Fruit fly (Drosophila melanogaster) ovary, adult (tissue): ENCODE data around the gene CG5541.

Experiments
- CG17801 ChIP-seq: fragments of 200-800 bp; optimal IDR thresholded peaks from 2 replicates; lab custom pipeline; 2019; ENCODE audit warnings: missing biosample characterization, mild to moderate bottlenecking, missing genetic modification characterization, moderate library complexity; ENCODE audit not compliant: partially characterized antibody

CG5541 gene

dm6 chrX:15079945-15080344 is 36.0 kb downstream of the CG5541 start:
- peak; percentile 34 for TF ChIP-seq CG17801 (GFP tag; lab: Kevin White, UChicago)

- no peak for TF ChIP-seq CG17801 (GFP tag; lab: Kevin White, UChicago)
These were observed 37.0 kb downstream of the CG5541 start, which contains the start of gene CG33177 for dm6 chrX:15080780-15081402. CG33177 (plus strand) TSS chrX:15081367.

- no peak for TF ChIP-seq CG17801 (GFP tag; lab: Kevin White, UChicago)
These were observed 38.8 kb downstream of the CG5541 start, which contains the start of gene CG33178 for dm6 chrX:15082681-15083080. CG33178 (plus strand) TSS chrX:15082827.

DNA sequence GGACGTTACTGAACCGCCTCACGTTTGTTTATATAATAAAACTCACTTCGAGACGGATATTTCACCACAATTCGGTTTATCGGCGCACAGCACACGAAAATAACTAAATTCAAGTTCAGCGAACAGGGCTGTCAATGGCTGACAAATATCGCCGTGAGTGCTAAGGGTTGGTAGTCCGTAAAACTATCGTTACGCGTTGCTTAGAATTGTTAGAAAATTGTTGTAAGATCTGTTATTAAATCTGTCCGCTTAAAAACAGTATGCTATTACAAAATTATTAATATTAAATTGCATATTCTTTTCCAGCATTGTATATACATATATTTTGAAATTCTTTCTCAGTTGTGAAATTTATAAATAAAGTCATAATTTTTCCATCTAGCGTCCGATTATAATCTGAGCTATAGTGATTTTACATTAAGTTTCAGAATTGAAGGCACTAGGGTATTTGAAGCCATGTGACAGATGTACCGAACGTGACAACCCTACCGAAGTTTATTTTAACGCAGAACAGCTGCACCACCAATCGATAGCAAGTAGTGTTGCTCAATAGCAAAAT is 40.7 kb downstream of the CG5541 start, which contains the start of gene Cox17:
Gene Cox17 (minus strand): TSS at position 120 of the 559 bp plus-strand sequence.
- TF ChIP-seq CG17801 (GFP tag; lab: Kevin White, UChicago) = peak; percentile 72

DNA sequence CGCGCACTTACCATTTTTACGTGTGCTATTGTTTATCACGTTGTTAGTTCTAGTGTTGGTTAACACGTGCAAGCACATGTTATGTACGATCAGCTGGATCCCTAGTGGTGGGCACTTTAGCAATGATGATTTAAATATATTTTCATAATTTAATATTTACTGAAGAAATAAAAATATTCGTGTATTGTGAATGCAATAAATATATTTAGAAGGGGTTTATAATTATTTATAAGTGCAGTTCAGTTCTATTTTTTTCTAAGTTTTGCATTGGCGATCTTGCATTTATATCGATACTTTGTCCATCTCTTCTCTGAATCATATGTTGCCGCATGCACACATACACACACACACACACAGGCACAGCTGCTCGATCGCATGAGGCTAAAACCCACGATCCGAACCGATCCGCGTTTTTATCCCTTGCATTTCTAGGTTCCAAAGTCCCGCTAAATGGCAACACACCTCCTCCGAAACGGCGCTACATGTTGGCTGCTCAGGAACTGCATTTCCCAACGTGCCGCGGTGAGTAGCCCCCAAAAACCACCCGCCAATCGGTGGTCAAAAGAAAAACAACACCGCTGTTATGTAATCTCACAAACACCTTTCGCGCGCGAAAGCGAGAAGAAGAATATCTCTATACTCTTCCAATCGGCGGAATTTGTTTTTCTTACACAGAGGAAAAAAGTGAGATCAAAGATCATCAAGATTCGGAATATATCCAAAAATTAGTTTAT is 42.0 kb downstream of the CG5541 start, which contains the start of the genes CG15027 and Dbct:
Gene CG15027 (minus strand): TSS at position 51 of the 734 bp plus-strand sequence.
Gene Dbct (plus strand): TSS at position 349 of the 734 bp plus-strand sequence.
- TF ChIP-seq CG17801 (GFP tag; lab: Kevin White, UChicago) = peak; percentile 92

DNA sequence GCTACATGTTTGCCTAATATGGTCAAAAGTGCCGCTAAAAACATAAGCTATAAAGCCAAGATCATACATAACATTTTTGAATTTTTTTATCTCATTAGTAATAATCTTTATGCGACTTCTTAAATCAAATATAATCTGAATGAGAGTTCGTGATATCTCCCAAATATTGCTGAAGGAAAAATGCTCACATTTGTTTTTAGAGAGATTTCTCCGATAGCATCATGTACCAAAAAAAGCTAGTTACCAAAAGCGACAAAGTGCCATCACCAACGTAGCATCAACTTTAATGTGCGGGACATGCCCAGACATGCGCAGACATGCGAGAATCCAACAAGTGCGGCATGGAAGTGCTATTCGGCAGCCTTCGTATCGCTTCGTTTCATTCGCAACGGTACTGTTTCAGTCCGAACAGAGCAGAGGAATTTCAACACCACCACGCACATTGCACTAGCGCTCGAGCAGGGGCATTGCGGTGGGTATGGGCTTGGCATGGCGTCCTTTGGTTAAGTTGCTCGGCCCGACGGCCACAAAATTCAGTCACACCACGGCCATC is 45.3 kb downstream of the CG5541 start, which contains the start of gene Rab3-GEF:
Gene Rab3-GEF (plus strand): TSS at position 537 of the 553 bp plus-strand sequence.
- TF ChIP-seq CG17801 (GFP tag; lab: Kevin White, UChicago) = no peak

- no peak for TF ChIP-seq CG17801 (GFP tag; lab: Kevin White, UChicago)
These were observed 46.4 kb downstream of the CG5541 start for dm6 chrX:15090371-15090770.

dm6 chrX:15091159-15091558 is 47.2 kb downstream of the CG5541 start:
- TF ChIP-seq CG17801 (GFP tag; lab: Kevin White, UChicago) = no peak

- TF ChIP-seq CG17801 (GFP tag; lab: Kevin White, UChicago) = no peak
These were observed 52.0 kb downstream of the CG5541 start, which contains the start of gene CG9072 for dm6 chrX:15095942-15096341. CG9072 (minus strand) TSS chrX:15096042.
